Fruit fly (Drosophila melanogaster) whole organism, embryonic: ENCODE measurements around the gene MsR2.

ENCODE experiments used
- Aef1 ChIP-seq: fragments of 200-800 bp; sonication (Bioruptor generic); IDR thresholded peaks from 3 replicates; pipeline ENCODE4 v1.3.6; 2022; ENCODE audit warnings: missing biosample characterization, missing genetic modification characterization
- Atf3 ChIP-seq: fragments of 200-800 bp; sonication (Bioruptor generic); optimal IDR thresholded peaks from 3 replicates; lab custom pipeline; 2016; ENCODE audit warnings: missing biosample characterization, missing genetic modification characterization
- Atf6 ChIP-seq: fragments of 200-800 bp; sonication (Bioruptor generic); IDR thresholded peaks from 2 replicates; pipeline ENCODE4 v1.3.6; 2022; ENCODE audit warnings: missing biosample characterization, missing genetic modification characterization
- Bdp1 ChIP-seq: fragments of 200-800 bp; sonication (Bioruptor generic); optimal IDR thresholded peaks from 3 replicates; lab custom pipeline; 2016; ENCODE audit warnings: missing biosample characterization, missing genetic modification characterization
- C15 ChIP-seq: fragments of 200-800 bp; sonication (Bioruptor generic); IDR thresholded peaks from 3 replicates; pipeline ENCODE4 v1.3.6; 2022; ENCODE audit warnings: missing biosample characterization, missing genetic modification characterization
- CG10321 ChIP-seq: fragments of 200-800 bp; sonication (Bioruptor generic); IDR thresholded peaks from 2 replicates; pipeline ENCODE4 v1.3.6; 2022; ENCODE audit warnings: missing biosample characterization, missing genetic modification characterization
- CG10366 ChIP-seq: fragments of 200-800 bp; sonication (Bioruptor generic); IDR thresholded peaks from 2 replicates; pipeline ENCODE4 v1.3.6; 2022; ENCODE audit warnings: missing biosample characterization, missing genetic modification characterization
- CG10565 ChIP-seq: fragments of 200-800 bp; sonication (Bioruptor generic); optimal IDR thresholded peaks from 3 replicates; lab custom pipeline; 2016; ENCODE audit warnings: missing biosample characterization, mild to moderate bottlenecking, missing genetic modification characterization
- CG11456 ChIP-seq: fragments of 200-800 bp; sonication (Bioruptor generic); IDR thresholded peaks from 3 replicates; pipeline ENCODE4 v1.3.6; 2022; ENCODE audit warnings: missing biosample characterization, missing genetic modification characterization
- CG12391 ChIP-seq: fragments of 200-800 bp; sonication (Bioruptor generic); optimal IDR thresholded peaks from 3 replicates; lab custom pipeline; 2018; ENCODE audit warnings: missing biosample characterization, mild to moderate bottlenecking, missing genetic modification characterization, moderate library complexity
- CG1647 ChIP-seq: fragments of 200-800 bp; sonication (Bioruptor generic); optimal IDR thresholded peaks from 3 replicates; lab custom pipeline; 2016; ENCODE audit warnings: missing biosample characterization, missing genetic modification characterization
- CG17612 ChIP-seq: fragments of 200-800 bp; sonication (Bioruptor generic); IDR thresholded peaks from 2 replicates; pipeline ENCODE4 v1.3.6; 2022; ENCODE audit warnings: missing biosample characterization, missing genetic modification characterization
- CG2889 ChIP-seq: fragments of 200-800 bp; sonication (Bioruptor generic); IDR thresholded peaks from 3 replicates; pipeline ENCODE4 v1.3.6; 2022; ENCODE audit warnings: missing biosample characterization, missing genetic modification characterization
- CG31441 ChIP-seq: fragments of 200-800 bp; sonication (Bioruptor generic); IDR thresholded peaks from 2 replicates; pipeline ENCODE4 v1.3.6; 2022; ENCODE audit warnings: missing biosample characterization, missing genetic modification characterization
- CG34422 ChIP-seq: fragments of 200-800 bp; sonication (Bioruptor generic); IDR thresholded peaks from 3 replicates; pipeline ENCODE4 v1.3.6; 2022; ENCODE audit warnings: missing biosample characterization, missing genetic modification characterization
- CG42726 ChIP-seq: fragments of 200-800 bp; sonication (Bioruptor generic); IDR thresholded peaks from 2 replicates; pipeline ENCODE4 v1.3.6; 2022; ENCODE audit warnings: missing biosample characterization, missing genetic modification characterization; ENCODE audit not compliant: partially characterized antibody
- CG4360 ChIP-seq: fragments of 200-800 bp; sonication (Bioruptor generic); IDR thresholded peaks from 2 replicates; pipeline ENCODE4 v1.3.6; 2022; ENCODE audit warnings: missing biosample characterization, missing genetic modification characterization
- CG43689 ChIP-seq: fragments of 200-800 bp; sonication (Bioruptor generic); IDR thresholded peaks from 2 replicates; pipeline ENCODE4 v1.3.6; 2022; ENCODE audit warnings: missing biosample characterization, missing genetic modification characterization
- CG4424 ChIP-seq: fragments of 200-800 bp; sonication (Bioruptor generic); optimal IDR thresholded peaks from 3 replicates; lab custom pipeline; 2016; ENCODE audit warnings: missing biosample characterization, missing genetic modification characterization
- CG7963 ChIP-seq: fragments of 200-800 bp; sonication (Bioruptor generic); IDR thresholded peaks from 3 replicates; pipeline ENCODE4 v1.3.6; 2022; ENCODE audit warnings: missing biosample characterization, missing genetic modification characterization; ENCODE audit not compliant: partially characterized antibody
- CTCF ChIP-seq: fragments of 200-800 bp; sonication (Bioruptor generic); optimal IDR thresholded peaks from 2 replicates; lab custom pipeline; 2017; ENCODE audit warnings: missing biosample characterization, mild to moderate bottlenecking, missing genetic modification characterization, moderate library complexity
- Dref ChIP-seq: fragments of 200-800 bp; sonication (Bioruptor generic); IDR thresholded peaks from 2 replicates; pipeline ENCODE4 v1.3.6; 2022; ENCODE audit warnings: missing biosample characterization, missing genetic modification characterization
- HLH3B ChIP-seq: fragments of 200-800 bp; sonication (Bioruptor generic); IDR thresholded peaks from 2 replicates; pipeline ENCODE4 v1.3.6; 2022; ENCODE audit warnings: missing biosample characterization, missing genetic modification characterization
- HLHmδ ChIP-seq: fragments of 200-800 bp; sonication (Bioruptor generic); optimal IDR thresholded peaks from 2 replicates; lab custom pipeline; 2018; ENCODE audit warnings: missing biosample characterization, mild to moderate bottlenecking, missing genetic modification characterization, moderate library complexity
- Lim3 ChIP-seq: fragments of 200-800 bp; sonication (Bioruptor generic); IDR thresholded peaks from 2 replicates; pipeline ENCODE4 v1.3.6; 2022; ENCODE audit warnings: missing biosample characterization, missing genetic modification characterization
- MBD-R2 ChIP-seq: fragments of 200-800 bp; sonication (Bioruptor generic); IDR thresholded peaks from 2 replicates; pipeline ENCODE4 v1.3.6; 2022; ENCODE audit warnings: missing biosample characterization, missing genetic modification characterization
- Myb ChIP-seq: fragments of 200-800 bp; sonication (Bioruptor generic); optimal IDR thresholded peaks from 2 replicates; lab custom pipeline; 2016; ENCODE audit warnings: missing biosample characterization, missing genetic modification characterization
- Nf-YB ChIP-seq: fragments of 200-800 bp; sonication (Bioruptor generic); optimal IDR thresholded peaks from 3 replicates; lab custom pipeline; 2019; ENCODE audit warnings: missing biosample characterization, mild to moderate bottlenecking, missing genetic modification characterization, moderate library complexity
- Pdp1 ChIP-seq, 2 experiments: fragments of 200-800 bp; sonication (Bioruptor generic); optimal IDR thresholded peaks; 3 replicates each; lab custom pipeline; 2016; ENCODE audit warnings: missing biosample characterization in 2 of 2, missing genetic modification characterization in 2 of 2, mild to moderate bottlenecking in 1 of 2, moderate library complexity in 1 of 2
- Sin3A ChIP-seq: fragments of >200 bp; optimal IDR thresholded peaks from 2 replicates; lab custom pipeline; 2018
- Sry-β ChIP-seq: fragments of 200-800 bp; sonication (Bioruptor generic); optimal IDR thresholded peaks from 2 replicates; lab custom pipeline; 2018; ENCODE audit warnings: missing biosample characterization, mild to moderate bottlenecking, missing genetic modification characterization, moderate library complexity
- Sry-δ ChIP-seq: fragments of 200-800 bp; sonication (Bioruptor generic); optimal IDR thresholded peaks from 2 replicates; lab custom pipeline; 2016; ENCODE audit warnings: missing biosample characterization, missing genetic modification characterization
- Stat92E ChIP-seq, 3 experiments: fragments of >200 bp in 2 of 3; fragments of 200-800 bp in 1 of 3; sonication (Bioruptor generic) in 1 of 3; optimal IDR thresholded peaks; 2 replicates each; lab custom pipeline; 2017 to 2019; ENCODE audit warnings: missing biosample characterization in 3 of 3, missing genetic modification characterization in 3 of 3, mild to moderate bottlenecking in 1 of 3, moderate library complexity in 1 of 3
- Trl ChIP-seq, 3 experiments: fragments of >200 bp in 2 of 3; fragments of 200-800 bp in 1 of 3; sonication (Bioruptor generic) in 1 of 3; optimal IDR thresholded peaks; 2 replicates in 1 of 3; 3 replicates in 2 of 3; lab custom pipeline; 2016 to 2017; ENCODE audit warnings: missing biosample characterization in 1 of 3, missing genetic modification characterization in 1 of 3
- YL-1 ChIP-seq: fragments of 200-800 bp; sonication (Bioruptor generic); optimal IDR thresholded peaks from 3 replicates; lab custom pipeline; 2017; ENCODE audit warnings: missing biosample characterization, mild to moderate bottlenecking, missing genetic modification characterization
- ac ChIP-seq: fragments of 200-800 bp; sonication (Bioruptor generic); optimal IDR thresholded peaks from 3 replicates; lab custom pipeline; 2017; ENCODE audit warnings: missing biosample characterization, mild to moderate bottlenecking, missing genetic modification characterization
- da ChIP-seq: fragments of 200-800 bp; sonication (Bioruptor generic); optimal IDR thresholded peaks from 2 replicates; lab custom pipeline; 2016; ENCODE audit warnings: missing biosample characterization, missing genetic modification characterization
- danr ChIP-seq: fragments of 200-800 bp; sonication (Bioruptor generic); IDR thresholded peaks from 2 replicates; pipeline ENCODE4 v1.3.6; 2022; ENCODE audit warnings: missing biosample characterization, missing genetic modification characterization
- dpn ChIP-seq, 2 experiments: fragments of 200-800 bp; sonication (Bioruptor generic); optimal IDR thresholded peaks; 3 replicates each; lab custom pipeline; 2016; ENCODE audit warnings: missing biosample characterization in 2 of 2, missing genetic modification characterization in 2 of 2
- gce ChIP-seq: fragments of 200-800 bp; sonication (Bioruptor generic); IDR thresholded peaks from 3 replicates; pipeline ENCODE4 v1.3.6; 2022; ENCODE audit warnings: missing biosample characterization, missing genetic modification characterization
- gsb ChIP-seq: fragments of 200-800 bp; sonication (Bioruptor generic); IDR thresholded peaks from 2 replicates; pipeline ENCODE4 v1.3.6; 2022; ENCODE audit warnings: missing biosample characterization, missing genetic modification characterization
- lab ChIP-seq: fragments of 200-800 bp; sonication (Bioruptor generic); optimal IDR thresholded peaks from 3 replicates; lab custom pipeline; 2017; ENCODE audit warnings: missing biosample characterization, missing genetic modification characterization, mild to moderate bottlenecking, moderate library complexity, missing genetic modification reagents
- lilli ChIP-seq: fragments of 200-800 bp; sonication (Bioruptor generic); optimal IDR thresholded peaks from 3 replicates; lab custom pipeline; 2016; ENCODE audit warnings: missing biosample characterization, missing genetic modification characterization
- psq ChIP-seq: fragments of 200-800 bp; sonication (Bioruptor generic); optimal IDR thresholded peaks from 2 replicates; lab custom pipeline; 2017; ENCODE audit warnings: missing biosample characterization, missing genetic modification characterization
- rib ChIP-seq: fragments of 200-800 bp; sonication (Bioruptor generic); IDR thresholded peaks from 2 replicates; pipeline ENCODE4 v1.3.6; 2022; ENCODE audit warnings: missing biosample characterization, missing genetic modification characterization
- row ChIP-seq: fragments of 200-800 bp; sonication (Bioruptor generic); IDR thresholded peaks from 3 replicates; pipeline ENCODE4 v1.3.6; 2022; ENCODE audit warnings: missing biosample characterization, missing genetic modification characterization
- seq ChIP-seq: fragments of 200-800 bp; sonication (Bioruptor generic); IDR thresholded peaks from 2 replicates; pipeline ENCODE4 v1.3.6; 2022; ENCODE audit warnings: missing biosample characterization, missing genetic modification characterization
- slbo ChIP-seq: fragments of 200-800 bp; sonication (Bioruptor generic); IDR thresholded peaks from 2 replicates; pipeline ENCODE4 v1.3.6; 2022; ENCODE audit warnings: missing biosample characterization, missing genetic modification characterization
- slou ChIP-seq: fragments of 200-800 bp; sonication (Bioruptor generic); optimal IDR thresholded peaks from 3 replicates; lab custom pipeline; 2016; ENCODE audit warnings: missing biosample characterization, missing genetic modification characterization
- sqz ChIP-seq: fragments of 200-800 bp; sonication (Bioruptor generic); optimal IDR thresholded peaks from 3 replicates; lab custom pipeline; 2018; ENCODE audit warnings: missing biosample characterization, mild to moderate bottlenecking, missing genetic modification characterization
- trem ChIP-seq: fragments of 200-800 bp; optimal IDR thresholded peaks from 3 replicates; lab custom pipeline; 2019; ENCODE audit warnings: missing biosample characterization, mild to moderate bottlenecking, missing genetic modification characterization, moderate library complexity
- zf30C ChIP-seq: fragments of 200-800 bp; sonication (Bioruptor generic); optimal IDR thresholded peaks from 3 replicates; lab custom pipeline; 2018; ENCODE audit warnings: missing biosample characterization, mild to moderate bottlenecking, missing genetic modification characterization

Gene MsR2

dm6 chr3L:2237034-2237433 lies 45.6 kb upstream of the MsR2 start, which contains the start of gene CG9018 (continued):
- TF ChIP-seq rib (GFP tag; lab: Robert Waterston, UW) (no peak), HLHmδ (GFP tag; lab: Kevin White, UChicago) (no peak), lilli (GFP tag; lab: Kevin White, UChicago) (no peak), CG4360 (GFP tag; lab: Robert Waterston, UW) (no peak), MBD-R2 (GFP tag; lab: Robert Waterston, UW) (0 out of 2 replicates have a peak, but pooled peaks have one; percentile 36), CG10565 (GFP tag; lab: Kevin White, UChicago) (no peak), CG7963 (GFP tag; lab: Robert Waterston, UW) (0 out of 3 replicates have a peak, but pooled peaks have one; percentile 16), CG1647 (GFP tag; lab: Kevin White, UChicago) (no peak), lab (GFP tag; lab: Kevin White, UChicago) (no peak), Trl (optimal IDR thresholded peaks at IDR 0.05; lab: Kevin White, UChicago) (no peak), Trl (GFP tag; optimal IDR thresholded peaks at IDR 0.05; lab: Kevin White, UChicago) (peak; percentile 25), Stat92E (GFP tag; optimal IDR thresholded peaks at IDR 0.05; lab: Kevin White, UChicago) (peak in 1 of 3 experiments; percentile 9), Aef1 (GFP tag; lab: Robert Waterston, UW) (no peak), slbo (GFP tag; lab: Robert Waterston, UW) (no peak), Dref (GFP tag; lab: Robert Waterston, UW) (no peak), da (peak; percentile 37), Lim3 (GFP tag; lab: Robert Waterston, UW) (no peak), CG34422 (0 out of 3 replicates have a peak, but pooled peaks have one; percentile 30), Sry-δ (GFP tag; lab: Kevin White, UChicago) (peak; percentile 56), CTCF (GFP tag; lab: Kevin White, UChicago) (peak; percentile 96), gsb (no peak), ac (no peak), HLH3B (no peak), trem (tag; lab: Kevin White, UChicago) (peak; percentile 74), C15 (GFP tag; lab: Robert Waterston, UW) (no peak), gce (GFP tag; lab: Robert Waterston, UW) (no peak), zf30C (GFP tag; lab: Kevin White, UChicago) (no peak), psq (GFP tag; lab: Kevin White, UChicago) (no peak), Myb (GFP tag; lab: Kevin White, UChicago) (peak; percentile 72), CG10321 (GFP tag; lab: Robert Waterston, UW) (no peak), Pdp1 (GFP tag; optimal IDR thresholded peaks at IDR 0.05; lab: Kevin White, UChicago) (no peak), dpn (GFP tag; optimal IDR thresholded peaks at IDR 0.05; lab: Kevin White, UChicago) (peak in 1 of 2 experiments; percentile 29), Sin3A (peak; percentile 97), sqz (GFP tag; lab: Kevin White, UChicago) (no peak), danr (GFP tag; lab: Robert Waterston, UW) (no peak), CG11456 (peak; percentile 30; the same call in 1 of the 3 replicates), CG43689 (GFP tag; lab: Robert Waterston, UW) (no peak), Nf-YB (no peak), CG17612 (GFP tag; lab: Robert Waterston, UW) (no peak), seq (GFP tag; lab: Robert Waterston, UW) (no peak), row (GFP tag; lab: Robert Waterston, UW) (0 out of 3 replicates have a peak, but pooled peaks have one; percentile 5), CG10366 (GFP tag; lab: Robert Waterston, UW) (no peak), CG2889 (GFP tag; lab: Robert Waterston, UW) (no peak), Bdp1 (no peak), CG31441 (GFP tag; lab: Robert Waterston, UW) (no peak; the same call in 1 of the 2 replicates), YL-1 (no peak), Sry-β (GFP tag; lab: Kevin White, UChicago) (no peak), CG42726 (GFP tag; lab: Robert Waterston, UW) (peak; percentile 11; the same call in 1 of the 2 replicates), Atf6 (GFP tag; lab: Robert Waterston, UW) (no peak), Atf3 (GFP tag; lab: Kevin White, UChicago) (no peak), CG4424 (GFP tag; lab: Kevin White, UChicago) (no peak), slou (no peak), CG12391 (tag; lab: Kevin White, UChicago) (no peak)
